Fruit fly (Drosophila melanogaster) S2 (cell line): Measurements from ENCODE around the gene Gr63a.

Experiments used
- CG8478 ChIP-seq: fragments of >200 bp; optimal IDR thresholded peaks from 2 replicates; lab custom pipeline; 2018
- CTCF ChIP-seq, 2 experiments: fragments of >200 bp; optimal IDR thresholded peaks; 2 replicates each; lab custom pipeline; 2018

- TF ChIP-seq CTCF (optimal IDR thresholded peaks at IDR 0.05; lab: Kevin White, UChicago) (no peak), CG8478 (lab: Kevin White, UChicago) (no peak)
These were observed 32.9 kb downstream of the Gr63a start for dm6 chr3L:3863462-3863861.
